Fruit fly (Drosophila melanogaster) whole organism, embryonic: ENCODE results near the gene Nt5b.

Experiments
- Ada2b ChIP-seq: fragments of 200-800 bp; sonication (Bioruptor generic); IDR thresholded peaks from 2 replicates; pipeline ENCODE4 v1.3.6; 2022; ENCODE audit warnings: missing biosample characterization, missing genetic modification characterization
- Awh ChIP-seq: fragments of 200-800 bp; sonication (Bioruptor generic); IDR thresholded peaks from 2 replicates; pipeline ENCODE4, ENCODE4 v1.3.6; 2022; ENCODE audit warnings: missing biosample characterization, missing genetic modification characterization
- Bdp1 ChIP-seq: fragments of 200-800 bp; sonication (Bioruptor generic); optimal IDR thresholded peaks from 3 replicates; lab custom pipeline; 2016; ENCODE audit warnings: missing biosample characterization, missing genetic modification characterization
- CG11085 ChIP-seq: fragments of 200-800 bp; sonication (Bioruptor generic); IDR thresholded peaks from 2 replicates; pipeline ENCODE4 v1.3.6; 2022; ENCODE audit warnings: missing biosample characterization, missing genetic modification characterization
- CG12071 ChIP-seq: fragments of 200-800 bp; sonication (Bioruptor generic); optimal IDR thresholded peaks from 3 replicates; lab custom pipeline; 2018; ENCODE audit warnings: missing biosample characterization, mild to moderate bottlenecking, missing genetic modification characterization
- CG12299 ChIP-seq: fragments of 200-800 bp; sonication (Bioruptor generic); optimal IDR thresholded peaks from 2 replicates; lab custom pipeline; 2018; ENCODE audit warnings: missing biosample characterization, mild to moderate bottlenecking, missing genetic modification characterization
- CG13296 ChIP-seq: fragments of 200-800 bp; sonication (Bioruptor generic); optimal IDR thresholded peaks from 3 replicates; lab custom pipeline; 2018; ENCODE audit warnings: missing biosample characterization, mild to moderate bottlenecking, missing genetic modification characterization
- CG13424 ChIP-seq: fragments of 200-800 bp; sonication (Bioruptor generic); optimal IDR thresholded peaks from 2 replicates; lab custom pipeline; 2019; ENCODE audit warnings: missing biosample characterization, mild to moderate bottlenecking, missing genetic modification characterization, moderate library complexity
- CG1529 ChIP-seq: fragments of 200-800 bp; sonication (Bioruptor generic); optimal IDR thresholded peaks from 3 replicates; lab custom pipeline; 2018; ENCODE audit warnings: missing biosample characterization, missing genetic modification characterization
- CG1602 ChIP-seq: fragments of 200-800 bp; sonication (Bioruptor generic); optimal IDR thresholded peaks from 3 replicates; lab custom pipeline; 2016; ENCODE audit warnings: missing biosample characterization, missing genetic modification characterization
- CG1603 ChIP-seq: fragments of 200-800 bp; sonication (Bioruptor generic); optimal IDR thresholded peaks from 2 replicates; lab custom pipeline; 2019; ENCODE audit warnings: missing biosample characterization, mild to moderate bottlenecking, missing genetic modification characterization, moderate library complexity
- CG17186 ChIP-seq: fragments of 200-800 bp; sonication (Bioruptor generic); optimal IDR thresholded peaks from 3 replicates; lab custom pipeline; 2017; ENCODE audit warnings: missing biosample characterization, missing genetic modification reagents, missing genetic modification characterization
- CG17568 ChIP-seq: fragments of 200-800 bp; sonication (Bioruptor generic); optimal IDR thresholded peaks from 2 replicates; lab custom pipeline; 2018; ENCODE audit warnings: missing biosample characterization, mild to moderate bottlenecking, missing genetic modification characterization, moderate library complexity
- CG17829 ChIP-seq: fragments of 200-800 bp; optimal IDR thresholded peaks from 2 replicates; lab custom pipeline; 2019; ENCODE audit warnings: missing biosample characterization, mild to moderate bottlenecking, missing genetic modification characterization, moderate library complexity
- CG17912 ChIP-seq: fragments of 200-800 bp; sonication (Bioruptor generic); optimal IDR thresholded peaks from 2 replicates; lab custom pipeline; 2018; ENCODE audit warnings: missing biosample characterization, mild to moderate bottlenecking, missing genetic modification characterization
- CG1792 ChIP-seq: fragments of 200-800 bp; sonication (Bioruptor generic); optimal IDR thresholded peaks from 2 replicates; lab custom pipeline; 2016; ENCODE audit warnings: missing biosample characterization, missing genetic modification characterization
- CG18599 ChIP-seq: fragments of 200-800 bp; sonication (Bioruptor generic); optimal IDR thresholded peaks from 3 replicates; lab custom pipeline; 2017; ENCODE audit warnings: missing biosample characterization, missing genetic modification characterization, mild to moderate bottlenecking, moderate library complexity, missing genetic modification reagents
- CG18764 ChIP-seq: fragments of 200-800 bp; sonication (Bioruptor generic); optimal IDR thresholded peaks from 3 replicates; lab custom pipeline; 2016; ENCODE audit warnings: missing biosample characterization, missing genetic modification characterization
- CG2120 ChIP-seq: fragments of 200-800 bp; sonication (Bioruptor generic); optimal IDR thresholded peaks from 3 replicates; lab custom pipeline; 2016; ENCODE audit warnings: missing biosample characterization, missing genetic modification characterization
- CG4424 ChIP-seq: fragments of 200-800 bp; sonication (Bioruptor generic); optimal IDR thresholded peaks from 3 replicates; lab custom pipeline; 2016; ENCODE audit warnings: missing biosample characterization, missing genetic modification characterization
- CG6254 ChIP-seq: fragments of 200-800 bp; sonication (Bioruptor generic); optimal IDR thresholded peaks from 3 replicates; lab custom pipeline; 2017; ENCODE audit warnings: mild to moderate bottlenecking, missing biosample characterization, missing genetic modification reagents, missing genetic modification characterization
- CG7745 ChIP-seq: fragments of 200-800 bp; sonication (Bioruptor generic); optimal IDR thresholded peaks from 2 replicates; lab custom pipeline; 2018; ENCODE audit warnings: missing biosample characterization, mild to moderate bottlenecking, missing genetic modification characterization, moderate library complexity
- CG8089 ChIP-seq: fragments of 200-800 bp; sonication (Bioruptor generic); optimal IDR thresholded peaks from 3 replicates; lab custom pipeline; 2016; ENCODE audit warnings: missing biosample characterization, missing genetic modification characterization
- CHES-1-like ChIP-seq: fragments of 200-800 bp; sonication (Bioruptor generic); optimal IDR thresholded peaks from 2 replicates; lab custom pipeline; 2016; ENCODE audit warnings: missing biosample characterization, missing genetic modification characterization
- Dp ChIP-seq: fragments of 200-800 bp; sonication (Bioruptor generic); optimal IDR thresholded peaks from 2 replicates; lab custom pipeline; 2018; ENCODE audit warnings: missing biosample characterization, mild to moderate bottlenecking, missing genetic modification characterization, moderate library complexity
- Fer2 ChIP-seq: fragments of 200-800 bp; sonication (Bioruptor generic); optimal IDR thresholded peaks from 2 replicates; lab custom pipeline; 2018; ENCODE audit warnings: missing biosample characterization, mild to moderate bottlenecking, missing genetic modification characterization, moderate library complexity
- Gsc ChIP-seq: fragments of 200-800 bp; sonication (Bioruptor generic); IDR thresholded peaks from 2 replicates; pipeline ENCODE4 v1.3.6; 2022; ENCODE audit warnings: missing biosample characterization, missing genetic modification characterization
- Hr39 ChIP-seq: fragments of >200 bp; optimal IDR thresholded peaks from 2 replicates; lab custom pipeline; 2017
- Pdp1 ChIP-seq, 2 experiments: fragments of 200-800 bp; sonication (Bioruptor generic); optimal IDR thresholded peaks; 3 replicates each; lab custom pipeline; 2016; ENCODE audit warnings: missing biosample characterization in 2 of 2, missing genetic modification characterization in 2 of 2, mild to moderate bottlenecking in 1 of 2, moderate library complexity in 1 of 2
- Poxn ChIP-seq: fragments of 200-800 bp; sonication (Bioruptor generic); IDR thresholded peaks from 2 replicates; pipeline ENCODE4 v1.3.6; 2022; ENCODE audit warnings: missing biosample characterization, missing genetic modification characterization
- Sin3A ChIP-seq: fragments of >200 bp; optimal IDR thresholded peaks from 2 replicates; lab custom pipeline; 2018
- Sox100B ChIP-seq: fragments of 200-800 bp; sonication (Bioruptor generic); optimal IDR thresholded peaks from 3 replicates; lab custom pipeline; 2018; ENCODE audit warnings: missing biosample characterization, mild to moderate bottlenecking, missing genetic modification characterization
- aop ChIP-seq: fragments of 200-800 bp; sonication (Bioruptor generic); IDR thresholded peaks from 2 replicates; pipeline ENCODE4 v1.3.6; 2022; ENCODE audit warnings: missing biosample characterization, missing genetic modification characterization
- btn ChIP-seq: fragments of 200-800 bp; sonication (Bioruptor generic); optimal IDR thresholded peaks from 2 replicates; lab custom pipeline; 2016; ENCODE audit warnings: missing biosample characterization, missing genetic modification characterization
- da ChIP-seq: fragments of 200-800 bp; sonication (Bioruptor generic); optimal IDR thresholded peaks from 2 replicates; lab custom pipeline; 2016; ENCODE audit warnings: missing biosample characterization, missing genetic modification characterization
- danr ChIP-seq: fragments of 200-800 bp; sonication (Bioruptor generic); IDR thresholded peaks from 2 replicates; pipeline ENCODE4 v1.3.6; 2022; ENCODE audit warnings: missing biosample characterization, missing genetic modification characterization
- fd3F ChIP-seq: fragments of 200-800 bp; sonication (Bioruptor generic); optimal IDR thresholded peaks from 2 replicates; lab custom pipeline; 2018; ENCODE audit warnings: missing biosample characterization, mild to moderate bottlenecking, missing genetic modification characterization, moderate library complexity
- grau ChIP-seq: fragments of 200-800 bp; optimal IDR thresholded peaks from 3 replicates; lab custom pipeline; 2019; ENCODE audit warnings: missing biosample characterization, mild to moderate bottlenecking, missing genetic modification characterization, moderate library complexity
- grn ChIP-seq: fragments of 200-800 bp; sonication (Bioruptor generic); optimal IDR thresholded peaks from 3 replicates; lab custom pipeline; 2017; ENCODE audit warnings: missing biosample characterization, missing genetic modification characterization
- jing ChIP-seq: fragments of 200-800 bp; sonication (Bioruptor generic); optimal IDR thresholded peaks from 2 replicates; lab custom pipeline; 2018; ENCODE audit warnings: missing biosample characterization, mild to moderate bottlenecking, missing genetic modification characterization
- knrl ChIP-seq: fragments of 200-800 bp; sonication (Bioruptor generic); IDR thresholded peaks from 3 replicates; pipeline ENCODE4 v1.3.6; 2022; ENCODE audit warnings: missing biosample characterization, missing genetic modification characterization; ENCODE audit not compliant: partially characterized antibody
- pnt ChIP-seq: fragments of 200-800 bp; sonication (Bioruptor generic); optimal IDR thresholded peaks from 3 replicates; lab custom pipeline; 2016; ENCODE audit warnings: missing biosample characterization, missing genetic modification characterization
- prd ChIP-seq, 3 experiments: fragments of >200 bp in 2 of 3; fragments of 200-800 bp in 1 of 3; sonication (Bioruptor generic) in 1 of 3; optimal IDR thresholded peaks in 2 of 3; IDR thresholded peaks in 1 of 3; 2 replicates in 2 of 3; 3 replicates in 1 of 3; pipeline versions ENCODE4 v1.3.6 to Lab custom; 2017 to 2022; ENCODE audit warnings: missing biosample characterization in 1 of 3, missing genetic modification characterization in 1 of 3
- pzg ChIP-seq: fragments of 200-800 bp; sonication (Bioruptor generic); optimal IDR thresholded peaks from 3 replicates; lab custom pipeline; 2018; ENCODE audit warnings: missing biosample characterization, mild to moderate bottlenecking, missing genetic modification characterization, moderate library complexity
- sc ChIP-seq, 3 experiments: fragments of >200 bp in 2 of 3; fragments of 200-800 bp in 1 of 3; sonication (Bioruptor generic) in 1 of 3; optimal IDR thresholded peaks; 2 replicates in 2 of 3; 3 replicates in 1 of 3; lab custom pipeline; 2017; ENCODE audit warnings: mild to moderate bottlenecking in 1 of 3, missing biosample characterization in 1 of 3, missing genetic modification characterization in 1 of 3, missing genetic modification reagents in 1 of 3
- tll ChIP-seq, 2 experiments: fragments of 200-800 bp in 1 of 2; fragments of >200 bp in 1 of 2; sonication (Bioruptor generic) in 1 of 2; optimal IDR thresholded peaks; 2 replicates each; lab custom pipeline; 2017 to 2019; ENCODE audit warnings: missing biosample characterization in 2 of 2, missing genetic modification characterization in 2 of 2, mild to moderate bottlenecking in 1 of 2, moderate library complexity in 1 of 2
- twi ChIP-seq: fragments of 200-800 bp; optimal IDR thresholded peaks from 2 replicates; lab custom pipeline; 2019; ENCODE audit warnings: missing biosample characterization, mild to moderate bottlenecking, missing genetic modification characterization, moderate library complexity
- z ChIP-seq: fragments of 200-800 bp; sonication (Bioruptor generic); IDR thresholded peaks from 3 replicates; pipeline ENCODE4 v1.3.6; 2022; ENCODE audit warnings: missing biosample characterization, missing genetic modification characterization

Gene Nt5b

dm6 chrX:18366851-18367649 lies 42.9 kb downstream of the Nt5b start (continued):
- TF ChIP-seq jing (GFP tag; lab: Kevin White, UChicago) (peak; percentile 44), tll (GFP tag; optimal IDR thresholded peaks at IDR 0.05; lab: Kevin White, UChicago) (no peak), Hr39 (lab: Kevin White, UChicago) (no peak), CG11085 (GFP tag; lab: Robert Waterston, UW) (0 out of 2 replicates have a peak, but pooled peaks have one; percentile 56), fd3F (GFP tag; lab: Kevin White, UChicago) (peak; percentile 81), pnt (GFP tag; lab: Kevin White, UChicago) (no peak), da (GFP tag; lab: Kevin White, UChicago) (no peak), CG13296 (GFP tag; lab: Kevin White, UChicago) (peak; percentile 86), sc (optimal IDR thresholded peaks at IDR 0.05; lab: Kevin White, UChicago) (no peak), sc (GFP tag; optimal IDR thresholded peaks at IDR 0.05; lab: Kevin White, UChicago) (peak; percentile 20), z (GFP tag; lab: Robert Waterston, UW) (peak; percentile 50; the same call in 1 of the 3 replicates), Dp (GFP tag; lab: Kevin White, UChicago) (no peak), Sin3A (no peak), knrl (GFP tag; lab: Robert Waterston, UW) (no peak), CG13424 (peak; percentile 85), grn (no peak), CG2120 (peak; percentile 86), CG17829 (tag; lab: Kevin White, UChicago) (peak; percentile 40), Poxn (peak; percentile 69), grau (tag; lab: Kevin White, UChicago) (peak; percentile 99), CG18764 (no peak), CHES-1-like (GFP tag; lab: Kevin White, UChicago) (peak; percentile 72), prd (optimal IDR thresholded peaks at IDR 0.05; lab: Kevin White, UChicago) (no peak), prd (GFP tag; IDR thresholded peaks at IDR 0.05; lab: Robert Waterston, UW) (peak; percentile 73; the same call in 2 of the 3 replicates), Gsc (GFP tag; lab: Robert Waterston, UW) (no peak), CG1792 (GFP tag; lab: Kevin White, UChicago) (no peak), btn (GFP tag; lab: Kevin White, UChicago) (no peak), CG7745 (tag; lab: Kevin White, UChicago) (no peak), Pdp1 (GFP tag; optimal IDR thresholded peaks at IDR 0.05; lab: Kevin White, UChicago) (peak; percentile 59 to 96), Sox100B (GFP tag; lab: Kevin White, UChicago) (peak; percentile 61), twi (peak; percentile 38), Bdp1 (GFP tag; lab: Kevin White, UChicago) (peak; percentile 33), CG1602 (no peak), aop (GFP tag; lab: Robert Waterston, UW) (no peak), CG6254 (GFP tag; lab: Kevin White, UChicago) (no peak), CG17186 (GFP tag; lab: Kevin White, UChicago) (no peak), Awh (GFP tag; lab: Robert Waterston, UW) (no peak; the same call in 1 of the 2 replicates), pzg (GFP tag; lab: Kevin White, UChicago) (peak; percentile 4), CG18599 (GFP tag; lab: Kevin White, UChicago) (peak; percentile 88), Ada2b (GFP tag; lab: Robert Waterston, UW) (peak; percentile 70), CG1603 (tag; lab: Kevin White, UChicago) (peak; percentile 44), CG8089 (GFP tag; lab: Kevin White, UChicago) (peak; percentile 20), Fer2 (tag; lab: Kevin White, UChicago) (peak; percentile 81), CG1529 (GFP tag; lab: Kevin White, UChicago) (peak; percentile 28), CG12071 (GFP tag; lab: Kevin White, UChicago) (peak; percentile 65), CG4424 (GFP tag; lab: Kevin White, UChicago) (no peak), danr (GFP tag; lab: Robert Waterston, UW) (peak; percentile 72), CG17568 (GFP tag; lab: Kevin White, UChicago) (peak; percentile 68), CG17912 (GFP tag; lab: Kevin White, UChicago) (peak; percentile 39), CG12299 (tag; lab: Kevin White, UChicago) (peak; percentile 66)
